Worm (Caenorhabditis elegans) whole organism, young adult: ENCODE results near the gene sri-19.

Experiments
- C06A6.2 ChIP-seq: fragments of 200-800 bp; sonication (Bioruptor generic); conservative IDR thresholded peaks from 2 replicates; pipeline ENCODE4 v1.3.6; 2022; ENCODE audit warnings: missing genetic modification characterization, missing compliant biosample characterization
- C17E4.6 ChIP-seq: fragments of 200-800 bp; sonication (Bioruptor generic); IDR thresholded peaks from 2 replicates; pipeline ENCODE4 v1.3.6; 2022; ENCODE audit warnings: missing genetic modification reagents, missing genetic modification characterization, missing compliant biosample characterization
- K12H6.12 ChIP-seq: fragments of 200-800 bp; sonication (Bioruptor generic); optimal IDR thresholded peaks from 2 replicates; lab custom pipeline; 2018; ENCODE audit warnings: mild to moderate bottlenecking, missing genetic modification characterization, missing compliant biosample characterization
- T07F8.4 ChIP-seq: sonication (generic microtip); optimal IDR thresholded peaks from 2 replicates; lab custom pipeline; 2016; ENCODE audit warnings: mild to moderate bottlenecking, missing genetic modification characterization, moderate library complexity, missing compliant biosample characterization
- Y53F4B.3 ChIP-seq: fragments of 200-800 bp; sonication (Bioruptor generic); IDR thresholded peaks from 2 replicates; pipeline ENCODE4 v1.3.6; 2022; ENCODE audit warnings: missing genetic modification reagents, missing genetic modification characterization, missing compliant biosample characterization
- Y53G8AR.9 ChIP-seq: fragments of 200-800 bp; sonication (Bioruptor generic); conservative IDR thresholded peaks from 2 replicates; pipeline ENCODE4 v1.3.6; 2022; ENCODE audit warnings: missing genetic modification reagents, missing genetic modification characterization, missing compliant biosample characterization
- Y95B8A.8 ChIP-seq: fragments of 200-800 bp; sonication (Bioruptor generic); IDR thresholded peaks from 2 replicates; pipeline ENCODE4 v1.3.6; 2022; ENCODE audit warnings: missing genetic modification reagents, missing genetic modification characterization, missing compliant biosample characterization
- aptf-2 ChIP-seq: fragments of 200-800 bp; sonication (Bioruptor generic); conservative IDR thresholded peaks from 2 replicates; pipeline ENCODE4 v1.3.6; 2022; ENCODE audit warnings: missing genetic modification reagents, missing genetic modification characterization, missing compliant biosample characterization
- bed-1 ChIP-seq: fragments of 200-800 bp; sonication (Bioruptor generic); IDR thresholded peaks from 2 replicates; pipeline ENCODE4 v1.3.6; 2022; ENCODE audit warnings: missing genetic modification reagents, missing genetic modification characterization, missing compliant biosample characterization
- cebp-1 ChIP-seq, 2 experiments: fragments of 200-800 bp in 1 of 2; sonication (Bioruptor generic) in 1 of 2; sonication (generic microtip) in 1 of 2; IDR thresholded peaks in 1 of 2; optimal IDR thresholded peaks in 1 of 2; 2 replicates each; pipeline versions ENCODE4 v1.3.6 to Lab custom; 2017 to 2022; ENCODE audit warnings: missing compliant biosample characterization in 2 of 2, missing genetic modification characterization in 2 of 2, mild to moderate bottlenecking in 1 of 2, missing genetic modification reagents in 1 of 2, moderate library complexity in 1 of 2
- ceh-40 ChIP-seq: fragments of 200-800 bp; sonication (Bioruptor generic); IDR thresholded peaks from 2 replicates; pipeline ENCODE4 v1.3.6; 2022; ENCODE audit warnings: missing genetic modification characterization, missing compliant biosample characterization
- ceh-58 ChIP-seq: fragments of 200-800 bp; sonication (Bioruptor generic); IDR thresholded peaks from 2 replicates; pipeline ENCODE4 v1.3.6; 2022; ENCODE audit warnings: missing genetic modification characterization, missing compliant biosample characterization
- ceh-91 ChIP-seq: fragments of 200-800 bp; sonication (Bioruptor generic); IDR thresholded peaks from 2 replicates; pipeline ENCODE4 v1.3.6; 2022; ENCODE audit warnings: missing genetic modification reagents, missing genetic modification characterization, missing compliant biosample characterization
- die-1 ChIP-seq: sonication (generic microtip); optimal IDR thresholded peaks from 2 replicates; lab custom pipeline; 2016; ENCODE audit warnings: missing genotype, mild to moderate bottlenecking, missing genetic modification characterization, missing compliant biosample characterization
- dox-1 ChIP-seq: fragments of 200-800 bp; sonication (Bioruptor generic); IDR thresholded peaks from 2 replicates; pipeline ENCODE4 v1.3.6; 2022; ENCODE audit warnings: missing genetic modification reagents, missing genetic modification characterization, missing compliant biosample characterization
- egl-18 ChIP-seq: fragments of 200-800 bp; sonication (Bioruptor generic); IDR thresholded peaks from 2 replicates; pipeline ENCODE4 v1.3.6; 2022; ENCODE audit warnings: missing genetic modification reagents, missing genetic modification characterization, missing compliant biosample characterization
- egrh-3 ChIP-seq: fragments of 200-800 bp; sonication (Bioruptor generic); IDR thresholded peaks from 2 replicates; pipeline ENCODE4 v1.3.6; 2022; ENCODE audit warnings: missing genetic modification reagents, missing genetic modification characterization, missing compliant biosample characterization
- ekl-4 ChIP-seq: fragments of 200-800 bp; sonication (Bioruptor generic); IDR thresholded peaks from 2 replicates; pipeline ENCODE4 v1.3.6; 2022; ENCODE audit warnings: missing genetic modification reagents, missing genetic modification characterization, missing compliant biosample characterization
- hlh-12 ChIP-seq: sonication (generic microtip); optimal IDR thresholded peaks from 2 replicates; lab custom pipeline; 2016; ENCODE audit warnings: missing genetic modification characterization, missing compliant biosample characterization
- hmg-1.2 ChIP-seq: fragments of 200-800 bp; sonication (Bioruptor generic); IDR thresholded peaks from 2 replicates; pipeline ENCODE4 v1.3.6; 2022; ENCODE audit warnings: missing genetic modification reagents, missing genetic modification characterization, missing compliant biosample characterization
- hsf-1 ChIP-seq: fragments of 200-800 bp; sonication (Bioruptor generic); IDR thresholded peaks from 2 replicates; pipeline ENCODE4 v1.3.6; 2022; ENCODE audit warnings: missing genetic modification reagents, missing genetic modification characterization, missing compliant biosample characterization
- lin-40 ChIP-seq: sonication (generic microtip); optimal IDR thresholded peaks from 2 replicates; lab custom pipeline; 2016; ENCODE audit warnings: missing genetic modification characterization, mild to moderate bottlenecking, missing compliant biosample characterization, missing genotype, missing genetic modification reagents
- lir-1 ChIP-seq: fragments of 200-800 bp; sonication (Bioruptor generic); conservative IDR thresholded peaks from 2 replicates; pipeline ENCODE4 v1.3.6; 2022; ENCODE audit warnings: missing genetic modification reagents, missing genetic modification characterization, missing compliant biosample characterization
- nhr-120 ChIP-seq: fragments of 200-800 bp; sonication (Bioruptor generic); IDR thresholded peaks from 2 replicates; pipeline ENCODE4 v1.3.6; 2022; ENCODE audit warnings: missing genetic modification characterization, missing compliant biosample characterization
- nhr-80 ChIP-seq: sonication (generic microtip); optimal IDR thresholded peaks from 2 replicates; lab custom pipeline; 2016; ENCODE audit warnings: missing genetic modification characterization, missing compliant biosample characterization
- nhr-90 ChIP-seq: sonication (generic microtip); optimal IDR thresholded peaks from 2 replicates; lab custom pipeline; 2016; ENCODE audit warnings: missing genotype, mild to moderate bottlenecking, missing genetic modification characterization, missing compliant biosample characterization
- rcor-1 ChIP-seq: fragments of 200-800 bp; sonication (Bioruptor generic); IDR thresholded peaks from 2 replicates; pipeline ENCODE4 v1.3.6; 2022; ENCODE audit warnings: missing genetic modification reagents, missing genetic modification characterization, missing compliant biosample characterization
- rpc-1 ChIP-seq, 2 experiments: fragments of 150-350 bp in 1 of 2; sonication (generic microtip) in 1 of 2; optimal IDR thresholded peaks; 2 replicates each; lab custom pipeline; 2014 to 2018; ENCODE audit warnings: missing biosample characterization in 1 of 2, missing genetic modification characterization in 1 of 2, missing genetic modification reagents in 1 of 2, missing genotype in 1 of 2
- snpc-1.1 ChIP-seq: sonication (generic microtip); optimal IDR thresholded peaks from 2 replicates; lab custom pipeline; 2017; ENCODE audit warnings: missing genetic modification characterization, mild to moderate bottlenecking, missing compliant biosample characterization, antibody characterized with exemption, moderate library complexity, missing genotype, missing genetic modification reagents; ENCODE audit not compliant: insufficient read depth
- snpc-4 ChIP-seq, 5 experiments: fragments of 150-350 bp in 1 of 5; sonication (generic microtip) in 4 of 5; optimal IDR thresholded peaks; 2 replicates each; lab custom pipeline; 2014 to 2018; ENCODE audit warnings: missing genetic modification characterization in 5 of 5, missing biosample characterization in 3 of 5, antibody characterized with exemption in 2 of 5, mild to moderate bottlenecking in 2 of 5, missing compliant biosample characterization in 2 of 5, missing genotype in 2 of 5, moderate library complexity in 2 of 5, missing genetic modification reagents in 1 of 5
- somi-1 ChIP-seq: fragments of 200-800 bp; sonication (Bioruptor generic); optimal IDR thresholded peaks from 2 replicates; lab custom pipeline; 2018; ENCODE audit warnings: mild to moderate bottlenecking, missing genetic modification characterization, missing compliant biosample characterization
- tlf-1 ChIP-seq: fragments of 200-800 bp; sonication (Bioruptor generic); optimal IDR thresholded peaks from 2 replicates; lab custom pipeline; 2018; ENCODE audit warnings: mild to moderate bottlenecking, missing genetic modification characterization, missing compliant biosample characterization
- unc-62 ChIP-seq: fragments of 150-350 bp; optimal IDR thresholded peaks from 2 replicates; lab custom pipeline; 2014; ENCODE audit warnings: missing biosample characterization, missing genetic modification reagents, missing genetic modification characterization
- zfh-2 ChIP-seq: fragments of 200-800 bp; sonication (Bioruptor generic); conservative IDR thresholded peaks from 2 replicates; pipeline ENCODE4 v1.3.6; 2022; ENCODE audit warnings: missing genetic modification reagents, missing genetic modification characterization, missing compliant biosample characterization
- zim-3 ChIP-seq: sonication (generic microtip); optimal IDR thresholded peaks from 2 replicates; lab custom pipeline; 2017; ENCODE audit warnings: mild to moderate bottlenecking, missing genetic modification characterization, moderate library complexity, missing compliant biosample characterization
- ztf-26 ChIP-seq: sonication (generic microtip); optimal IDR thresholded peaks from 2 replicates; lab custom pipeline; 2017; ENCODE audit warnings: missing genetic modification characterization, missing compliant biosample characterization
- ztf-6 ChIP-seq: fragments of 200-800 bp; sonication (Bioruptor generic); IDR thresholded peaks from 2 replicates; pipeline ENCODE4 v1.3.6; 2022; ENCODE audit warnings: missing genetic modification reagents, missing genetic modification characterization, missing compliant biosample characterization

Gene sri-19

DNA sequence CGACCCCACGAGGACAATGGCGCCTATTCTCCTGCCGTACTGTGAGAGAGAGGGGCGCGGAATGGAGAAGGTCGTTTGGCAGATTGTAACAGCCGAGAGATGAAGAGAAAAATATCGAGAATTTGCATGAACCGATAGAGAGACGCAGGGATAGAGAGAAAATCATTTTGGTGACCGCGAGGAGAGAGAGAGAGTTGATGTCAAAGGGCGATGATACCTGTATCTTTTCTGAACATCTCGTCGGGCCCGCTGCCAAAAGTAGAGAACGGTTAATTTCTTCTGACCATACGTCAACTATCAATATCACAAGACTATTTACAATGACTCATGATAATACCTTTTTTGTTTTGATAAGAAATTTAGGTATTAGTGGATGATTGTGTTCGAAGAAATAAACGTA lies 17.8 kb downstream of the sri-19 start:
- TF ChIP-seq die-1 (tag; lab: Kevin White, UChicago) (no peak), C06A6.2 (peak; percentile 62; the same call in 1 of the 2 replicates), egrh-3 (GFP tag; lab: Robert Waterston, UW) (no peak), Y53F4B.3 (GFP tag; lab: Robert Waterston, UW) (no peak), somi-1 (GFP tag; lab: Kevin White, UChicago) (peak; percentile 37), tlf-1 (GFP tag; lab: Kevin White, UChicago) (no peak), cebp-1 (GFP tag; IDR thresholded peaks at IDR 0.05; lab: Robert Waterston, UW) (no peak), cebp-1 (tag; optimal IDR thresholded peaks at IDR 0.05; lab: Kevin White, UChicago) (peak; percentile 32), hmg-1.2 (GFP tag; lab: Robert Waterston, UW) (peak; percentile 44; the same call in 1 of the 2 replicates), ztf-26 (tag; lab: Kevin White, UChicago) (peak; percentile 66), aptf-2 (GFP tag; lab: Robert Waterston, UW) (no peak), nhr-90 (tag; lab: Kevin White, UChicago) (no peak), lin-40 (peak; percentile 61), nhr-80 (tag; lab: Kevin White, UChicago) (peak; percentile 44), dox-1 (GFP tag; lab: Robert Waterston, UW) (0 out of 2 replicates have a peak, but pooled peaks have one; percentile 28), ekl-4 (GFP tag; lab: Robert Waterston, UW) (0 out of 2 replicates have a peak, but pooled peaks have one; percentile 7)

DNA sequence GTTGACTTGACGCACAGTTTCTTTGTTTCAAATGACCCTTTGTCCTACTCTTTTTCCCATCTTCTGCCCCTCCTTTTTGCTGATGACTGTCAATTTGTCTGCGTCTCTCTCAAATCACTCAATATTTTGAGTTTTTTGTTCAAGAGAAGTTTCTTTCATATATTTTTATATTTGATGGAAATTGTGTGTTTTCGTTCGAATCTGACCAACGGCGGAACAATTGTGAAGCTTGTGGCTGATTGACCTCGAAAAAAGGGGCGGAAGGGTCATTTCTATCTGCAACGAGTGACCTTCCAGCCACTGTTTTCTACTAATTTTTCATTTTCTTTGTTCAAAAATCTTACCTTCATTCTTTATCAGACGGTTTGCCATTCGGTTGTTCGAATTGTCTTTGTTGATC lies 20.5 kb downstream of the sri-19 start:
- TF ChIP-seq zim-3 (tag; lab: Kevin White, UChicago) (no peak), hmg-1.2 (GFP tag; lab: Robert Waterston, UW) (0 out of 2 replicates have a peak, but pooled peaks have one; percentile 9), rcor-1 (GFP tag; lab: Robert Waterston, UW) (no peak)

DNA sequence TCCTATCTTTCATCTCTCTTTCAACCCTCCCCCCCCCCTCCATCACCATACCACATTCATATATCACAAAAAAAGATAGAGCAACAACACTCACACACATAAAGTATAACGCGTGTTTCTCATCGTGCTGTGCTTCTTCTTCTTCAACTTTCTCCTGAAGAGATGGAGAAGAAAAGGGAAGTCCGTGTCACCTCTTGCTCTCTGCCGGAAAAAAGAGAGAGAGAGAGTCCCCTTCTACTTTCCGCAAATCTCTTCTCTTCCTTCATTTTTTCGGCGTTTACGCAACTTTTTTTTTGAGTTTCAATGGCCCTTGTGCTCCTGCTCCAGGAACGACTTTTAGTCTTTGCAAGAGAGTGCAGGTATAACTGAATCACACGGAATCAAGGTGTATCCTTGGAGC lies 21.5 kb downstream of the sri-19 start:
- no peak for TF ChIP-seq egl-18 (GFP tag; lab: Robert Waterston, UW)
- TF ChIP-seq K12H6.12: peak; percentile 1
- no peak for TF ChIP-seq cebp-1 (GFP tag; IDR thresholded peaks at IDR 0.05; lab: Robert Waterston, UW)
- peak; percentile 19 for TF ChIP-seq cebp-1 (tag; optimal IDR thresholded peaks at IDR 0.05; lab: Kevin White, UChicago)
- 0 out of 2 replicates have a peak, but pooled peaks have one; percentile 12 for TF ChIP-seq zfh-2

DNA sequence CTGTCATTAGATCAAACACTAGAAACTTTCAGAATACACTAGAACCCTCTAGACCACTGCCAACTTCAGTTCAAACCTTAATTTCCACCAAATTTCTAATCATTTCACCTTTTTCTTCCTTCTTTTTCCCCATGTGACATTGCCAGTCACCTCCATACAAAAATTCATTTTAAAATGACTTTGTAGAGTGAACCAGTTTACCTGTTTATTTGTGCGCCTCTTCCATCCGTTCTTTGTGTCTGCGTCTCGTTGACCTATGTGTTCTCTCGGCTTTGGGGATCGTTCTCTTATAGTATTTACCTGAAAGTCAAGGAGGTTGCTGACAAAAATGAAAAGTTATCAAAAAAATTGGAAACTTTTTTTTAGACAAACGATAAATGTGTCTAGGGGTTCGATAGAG lies 22.5 kb downstream of the sri-19 start:
- TF ChIP-seq snpc-4 (GFP tag; optimal IDR thresholded peaks at IDR 0.05; lab: Kevin White, UChicago) (no peak), snpc-4 (tag; optimal IDR thresholded peaks at IDR 0.05; lab: Kevin White, UChicago) (no peak), rpc-1 (optimal IDR thresholded peaks at IDR 0.05; lab: Kevin White, UChicago) (peak; percentile 24), rpc-1 (tag; optimal IDR thresholded peaks at IDR 0.05; lab: Kevin White, UChicago) (no peak), hmg-1.2 (GFP tag; lab: Robert Waterston, UW) (peak; percentile 46; the same call in 1 of the 2 replicates), hsf-1 (peak; percentile 83), C17E4.6 (GFP tag; lab: Robert Waterston, UW) (no peak), ekl-4 (GFP tag; lab: Robert Waterston, UW) (no peak), ztf-6 (GFP tag; lab: Robert Waterston, UW) (no peak)
- TF ChIP-seq, all 124 proteins: peak for 3

DNA sequence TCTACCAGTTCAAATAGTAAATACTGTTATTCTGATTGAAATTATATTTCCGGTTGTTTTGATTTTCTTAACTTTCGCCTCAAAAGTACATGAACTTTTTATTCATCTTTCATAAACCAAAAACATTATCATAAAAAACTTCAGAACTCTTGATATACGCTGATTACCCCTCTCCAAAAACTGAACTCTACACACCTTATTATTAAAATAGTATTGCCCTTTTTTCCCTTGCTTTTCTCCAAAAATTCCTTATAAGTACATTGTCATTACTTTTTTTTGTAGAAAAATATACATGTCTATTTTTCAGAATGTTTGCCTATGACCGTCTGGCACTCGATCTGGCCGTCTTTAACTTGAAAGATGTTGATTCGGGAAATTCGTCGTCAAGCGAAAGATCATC lies 23.6 kb downstream of the sri-19 start, which contains the start of gene Y43E12A.2:
Gene Y43E12A.2, plus strand, starts transcription at position 301 of the 400 bp plus-strand sequence.
- no peak for TF ChIP-seq ceh-40
- TF ChIP-seq ceh-58 (GFP tag; lab: Robert Waterston, UW): no peak
- TF ChIP-seq nhr-120: no peak
- TF ChIP-seq snpc-1.1 (tag; lab: Kevin White, UChicago): no peak
- no peak for TF ChIP-seq hlh-12 (tag; lab: Kevin White, UChicago)
- TF ChIP-seq Y53G8AR.9 (GFP tag; lab: Robert Waterston, UW): no peak
- no peak for TF ChIP-seq bed-1
- TF ChIP-seq rcor-1 (GFP tag; lab: Robert Waterston, UW): no peak
- TF ChIP-seq ztf-26 (tag; lab: Kevin White, UChicago): no peak
- TF ChIP-seq T07F8.4 (tag; lab: Kevin White, UChicago): no peak
- no peak for TF ChIP-seq unc-62 (GFP tag; lab: Kevin White, UChicago)
- no peak for TF ChIP-seq lir-1
- TF ChIP-seq ceh-91 (GFP tag; lab: Robert Waterston, UW): no peak
- no peak for TF ChIP-seq Y95B8A.8 (GFP tag; lab: Robert Waterston, UW)
- TF ChIP-seq, all 124 proteins: peak for 0
